Worm (Caenorhabditis elegans) whole organism, L4/young adult: ENCODE data around the gene rgs-1.

Experiments used
- W03F9.2 ChIP-seq: fragments of 150-350 bp; optimal IDR thresholded peaks from 2 replicates; lab custom pipeline; 2014; ENCODE audit warnings: missing biosample characterization, missing genetic modification characterization
- dao-5 ChIP-seq: sonication (generic microtip); optimal IDR thresholded peaks from 2 replicates; lab custom pipeline; 2016; ENCODE audit warnings: missing genotype, missing genetic modification characterization, moderate library complexity, missing compliant biosample characterization
- him-1 ChIP-seq: sonication (generic microtip); optimal IDR thresholded peaks from 2 replicates; lab custom pipeline; 2016; ENCODE audit warnings: missing genotype, missing genetic modification reagents, missing genetic modification characterization, missing compliant biosample characterization

ce11 chrIII:10018007-10018406 is 1.6 kb upstream of the rgs-1 start:
- TF ChIP-seq dao-5 (tag; lab: Kevin White, UChicago): no peak
- TF ChIP-seq him-1 (tag; lab: Kevin White, UChicago): no peak
- TF ChIP-seq W03F9.2 (tag; lab: Kevin White, UChicago): no peak
